Worm (Caenorhabditis elegans) whole organism, midembryonic: ENCODE data around the gene ZK686.3.

ENCODE experiments used
- cog-1 ChIP-seq: sonication (generic microtip); optimal IDR thresholded peaks from 2 replicates; lab custom pipeline; 2016; ENCODE audit warnings: missing genetic modification characterization, missing compliant biosample characterization
- flt-1 ChIP-seq: fragments of 200-800 bp; sonication (Bioruptor generic); IDR thresholded peaks from 2 replicates; pipeline ENCODE4 v1.3.6; 2022; ENCODE audit warnings: missing genetic modification characterization, missing compliant biosample characterization
- klf-2 ChIP-seq: fragments of 200-800 bp; sonication (Bioruptor generic); conservative IDR thresholded peaks from 2 replicates; pipeline ENCODE4 v1.3.6; 2022; ENCODE audit warnings: missing genetic modification reagents, missing genetic modification characterization, missing compliant biosample characterization
- ref-1 ChIP-seq: fragments of 200-800 bp; sonication (Bioruptor generic); conservative IDR thresholded peaks from 2 replicates; pipeline ENCODE4 v1.3.6; 2022; ENCODE audit warnings: missing genetic modification reagents, missing genetic modification characterization, missing compliant biosample characterization
- tab-1 ChIP-seq: fragments of 200-800 bp; sonication (Bioruptor generic); IDR thresholded peaks from 2 replicates; pipeline ENCODE4 v1.3.6; 2022; ENCODE audit warnings: missing genetic modification characterization, missing compliant biosample characterization
- ztf-23 ChIP-seq: fragments of 200-800 bp; sonication (Bioruptor generic); IDR thresholded peaks from 2 replicates; pipeline ENCODE4 v1.3.6; 2022; ENCODE audit warnings: missing genetic modification reagents, missing genetic modification characterization, missing compliant biosample characterization
- ztf-29 ChIP-seq: fragments of 200-800 bp; sonication (Bioruptor generic); IDR thresholded peaks from 2 replicates; pipeline ENCODE4 v1.3.6; 2022; ENCODE audit warnings: missing genetic modification reagents, missing genetic modification characterization, missing compliant biosample characterization

DNA sequence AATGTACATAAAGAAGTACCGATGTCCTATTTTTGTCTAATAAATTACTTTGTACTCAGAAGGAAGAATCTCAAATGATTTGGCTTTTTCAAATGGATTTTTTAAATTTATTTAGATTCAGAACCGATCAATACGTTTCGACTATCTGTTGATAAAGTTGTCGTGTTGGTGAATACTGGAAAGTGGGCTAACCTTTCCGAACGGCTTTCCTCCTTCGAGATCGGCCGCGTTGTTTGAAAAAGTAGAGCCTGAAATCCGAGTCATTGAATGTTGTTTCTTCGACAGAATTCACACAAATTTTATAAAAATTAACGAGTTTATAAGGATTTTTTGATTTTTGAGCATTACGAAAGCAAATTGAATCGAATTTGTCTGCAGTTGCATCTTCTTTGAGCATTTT is 4.9 kb upstream of the ZK686.3 start:
- TF ChIP-seq tab-1 (GFP tag; lab: Robert Waterston, UW), result no peak
- no peak for TF ChIP-seq ztf-23 (GFP tag; lab: Robert Waterston, UW)
- TF ChIP-seq ref-1 (GFP tag; lab: Robert Waterston, UW), result no peak
- no peak for TF ChIP-seq flt-1 (GFP tag; lab: Robert Waterston, UW)
- TF ChIP-seq cog-1 (tag; lab: Kevin White, UChicago), result no peak
- TF ChIP-seq ztf-29 (GFP tag; lab: Robert Waterston, UW), result no peak
- TF ChIP-seq klf-2 (GFP tag; lab: Robert Waterston, UW), result no peak
